Fruit fly (Drosophila melanogaster) whole organism, embryonic: ENCODE measurements around the gene slp1.

Experiments used
- Atf-2 ChIP-seq: fragments of 200-800 bp; sonication (Bioruptor generic); optimal IDR thresholded peaks from 2 replicates; lab custom pipeline; 2016; ENCODE audit warnings: missing biosample characterization, missing genetic modification characterization
- Atf6 ChIP-seq: fragments of 200-800 bp; sonication (Bioruptor generic); IDR thresholded peaks from 2 replicates; pipeline ENCODE4 v1.3.6; 2022; ENCODE audit warnings: missing biosample characterization, missing genetic modification characterization
- Blimp-1 ChIP-seq: fragments of 200-800 bp; sonication (Bioruptor generic); optimal IDR thresholded peaks from 3 replicates; lab custom pipeline; 2018; ENCODE audit warnings: missing biosample characterization, missing genetic modification characterization, mild to moderate bottlenecking, moderate library complexity, missing genetic modification reagents
- CG1024 ChIP-seq: fragments of 200-800 bp; sonication (Bioruptor generic); IDR thresholded peaks from 2 replicates; pipeline ENCODE4 v1.3.6; 2022; ENCODE audit warnings: missing biosample characterization, missing genetic modification characterization
- CG10462 ChIP-seq: fragments of 200-800 bp; sonication (Bioruptor generic); optimal IDR thresholded peaks from 2 replicates; lab custom pipeline; 2016; ENCODE audit warnings: missing biosample characterization, missing genetic modification characterization
- CG10565 ChIP-seq: fragments of 200-800 bp; sonication (Bioruptor generic); optimal IDR thresholded peaks from 3 replicates; lab custom pipeline; 2016; ENCODE audit warnings: missing biosample characterization, mild to moderate bottlenecking, missing genetic modification characterization
- CG12155 ChIP-seq: fragments of 200-800 bp; sonication (Bioruptor generic); optimal IDR thresholded peaks from 3 replicates; lab custom pipeline; 2016; ENCODE audit warnings: missing biosample characterization, missing genetic modification characterization
- CG14014 ChIP-seq: fragments of 200-800 bp; sonication (Bioruptor generic); IDR thresholded peaks from 2 replicates; pipeline ENCODE4 v1.3.6; 2022; ENCODE audit warnings: missing biosample characterization, missing genetic modification characterization
- CG15073 ChIP-seq: fragments of 200-800 bp; sonication (Bioruptor generic); optimal IDR thresholded peaks from 2 replicates; lab custom pipeline; 2016; ENCODE audit warnings: missing biosample characterization, missing genetic modification characterization
- CG16863 ChIP-seq: fragments of 200-800 bp; sonication (Bioruptor generic); optimal IDR thresholded peaks from 3 replicates; lab custom pipeline; 2016; ENCODE audit warnings: missing biosample characterization, missing genetic modification characterization
- CG17186 ChIP-seq: fragments of 200-800 bp; sonication (Bioruptor generic); optimal IDR thresholded peaks from 3 replicates; lab custom pipeline; 2017; ENCODE audit warnings: missing biosample characterization, missing genetic modification reagents, missing genetic modification characterization
- CG18262 ChIP-seq: fragments of 200-800 bp; optimal IDR thresholded peaks from 3 replicates; lab custom pipeline; 2019; ENCODE audit warnings: missing biosample characterization, mild to moderate bottlenecking, missing genetic modification characterization, moderate library complexity
- CG18764 ChIP-seq: fragments of 200-800 bp; sonication (Bioruptor generic); optimal IDR thresholded peaks from 3 replicates; lab custom pipeline; 2016; ENCODE audit warnings: missing biosample characterization, missing genetic modification characterization
- CG3407 ChIP-seq: fragments of 200-800 bp; sonication (Bioruptor generic); optimal IDR thresholded peaks from 2 replicates; lab custom pipeline; 2018; ENCODE audit warnings: missing biosample characterization, mild to moderate bottlenecking, missing genetic modification characterization
- CG4854 ChIP-seq: fragments of 200-800 bp; sonication (Bioruptor generic); optimal IDR thresholded peaks from 2 replicates; lab custom pipeline; 2016; ENCODE audit warnings: missing biosample characterization, missing genetic modification characterization, inconsistent platforms
- CG5245 ChIP-seq: fragments of 200-800 bp; sonication (Bioruptor generic); optimal IDR thresholded peaks from 3 replicates; lab custom pipeline; 2016; ENCODE audit warnings: missing biosample characterization, missing genetic modification characterization
- CG6791 ChIP-seq: fragments of 200-800 bp; sonication (Bioruptor generic); IDR thresholded peaks from 3 replicates; pipeline ENCODE4 v1.3.6; 2022; ENCODE audit warnings: missing biosample characterization, missing genetic modification characterization; ENCODE audit not compliant: partially characterized antibody
- CG6813 ChIP-seq: fragments of 200-800 bp; sonication (Bioruptor generic); optimal IDR thresholded peaks from 2 replicates; lab custom pipeline; 2017; ENCODE audit warnings: missing biosample characterization, missing genetic modification characterization, mild to moderate bottlenecking, moderate library complexity, missing genetic modification reagents
- CG8281 ChIP-seq: fragments of 200-800 bp; sonication (Bioruptor generic); optimal IDR thresholded peaks from 2 replicates; lab custom pipeline; 2018; ENCODE audit warnings: missing biosample characterization, mild to moderate bottlenecking, missing genetic modification characterization, moderate library complexity
- CG8290 ChIP-seq, 3 experiments: fragments of 200-800 bp; sonication (Bioruptor generic); optimal IDR thresholded peaks; 2 replicates each; lab custom pipeline; 2016 to 2019; ENCODE audit warnings: missing biosample characterization in 3 of 3, missing genetic modification characterization in 3 of 3, mild to moderate bottlenecking in 2 of 3, moderate library complexity in 1 of 3
- CG9727 ChIP-seq: fragments of 200-800 bp; sonication (Bioruptor generic); optimal IDR thresholded peaks from 3 replicates; lab custom pipeline; 2017; ENCODE audit warnings: missing biosample characterization, mild to moderate bottlenecking, missing genetic modification characterization
- Camta ChIP-seq: fragments of 200-800 bp; sonication (Bioruptor generic); optimal IDR thresholded peaks from 2 replicates; lab custom pipeline; 2016; ENCODE audit warnings: missing biosample characterization, missing genetic modification characterization
- Chrac-16 ChIP-seq: fragments of 200-800 bp; sonication (Bioruptor generic); optimal IDR thresholded peaks from 3 replicates; lab custom pipeline; 2016; ENCODE audit warnings: missing biosample characterization, missing genetic modification characterization
- D19A ChIP-seq: fragments of 200-800 bp; optimal IDR thresholded peaks from 3 replicates; lab custom pipeline; 2019; ENCODE audit warnings: missing biosample characterization, mild to moderate bottlenecking, missing genetic modification characterization, moderate library complexity
- E2f2 ChIP-seq: fragments of 200-800 bp; sonication (Bioruptor generic); IDR thresholded peaks from 2 replicates; pipeline ENCODE4 v1.3.6; 2022; ENCODE audit warnings: missing biosample characterization, missing genetic modification characterization
- Fer3 ChIP-seq: fragments of 200-800 bp; sonication (Bioruptor generic); optimal IDR thresholded peaks from 2 replicates; lab custom pipeline; 2018; ENCODE audit warnings: missing biosample characterization, mild to moderate bottlenecking, missing genetic modification characterization, moderate library complexity
- Hmx ChIP-seq: fragments of 200-800 bp; sonication (Bioruptor generic); optimal IDR thresholded peaks from 2 replicates; lab custom pipeline; 2016; ENCODE audit warnings: missing biosample characterization, missing genetic modification characterization
- Hr51 ChIP-seq, 2 experiments: fragments of 200-800 bp; sonication (Bioruptor generic); optimal IDR thresholded peaks; 2 replicates in 1 of 2; 3 replicates in 1 of 2; lab custom pipeline; 2016 to 2018; ENCODE audit warnings: missing biosample characterization in 2 of 2, missing genetic modification characterization in 2 of 2, mild to moderate bottlenecking in 1 of 2, moderate library complexity in 1 of 2
- Kr ChIP-seq: fragments of 200-800 bp; sonication (Bioruptor generic); optimal IDR thresholded peaks from 2 replicates; lab custom pipeline; 2017; ENCODE audit warnings: missing biosample characterization, mild to moderate bottlenecking, missing genetic modification characterization
- Oli ChIP-seq: fragments of 200-800 bp; sonication (Bioruptor generic); optimal IDR thresholded peaks from 2 replicates; lab custom pipeline; 2018; ENCODE audit warnings: missing biosample characterization, mild to moderate bottlenecking, missing genetic modification characterization, moderate library complexity
- Optix ChIP-seq: fragments of 200-800 bp; sonication (Bioruptor generic); IDR thresholded peaks from 3 replicates; pipeline ENCODE4 v1.3.6; 2022; ENCODE audit warnings: missing biosample characterization, missing genetic modification characterization
- Pdp1 ChIP-seq, 2 experiments: fragments of 200-800 bp; sonication (Bioruptor generic); optimal IDR thresholded peaks; 3 replicates each; lab custom pipeline; 2016; ENCODE audit warnings: missing biosample characterization in 2 of 2, missing genetic modification characterization in 2 of 2, mild to moderate bottlenecking in 1 of 2, moderate library complexity in 1 of 2
- ac ChIP-seq: fragments of 200-800 bp; sonication (Bioruptor generic); optimal IDR thresholded peaks from 3 replicates; lab custom pipeline; 2017; ENCODE audit warnings: missing biosample characterization, mild to moderate bottlenecking, missing genetic modification characterization
- bbx ChIP-seq: fragments of 200-800 bp; sonication (Bioruptor generic); IDR thresholded peaks from 2 replicates; pipeline ENCODE4 v1.3.6; 2022; ENCODE audit warnings: missing biosample characterization, missing genetic modification characterization; ENCODE audit not compliant: partially characterized antibody
- corto ChIP-seq: fragments of 200-800 bp; sonication (Bioruptor generic); optimal IDR thresholded peaks from 2 replicates; lab custom pipeline; 2016; ENCODE audit warnings: missing biosample characterization, mild to moderate bottlenecking, missing genetic modification characterization, moderate library complexity
- dysf ChIP-seq: fragments of 200-800 bp; sonication (Bioruptor generic); IDR thresholded peaks from 3 replicates; pipeline ENCODE4 v1.3.6; 2022; ENCODE audit warnings: missing biosample characterization, missing genetic modification characterization
- ewg ChIP-seq: fragments of 200-800 bp; sonication (Bioruptor generic); optimal IDR thresholded peaks from 3 replicates; lab custom pipeline; 2017; ENCODE audit warnings: mild to moderate bottlenecking, missing biosample characterization, missing genetic modification reagents, missing genetic modification characterization
- fd102C ChIP-seq: fragments of 200-800 bp; sonication (Bioruptor generic); optimal IDR thresholded peaks from 2 replicates; lab custom pipeline; 2018; ENCODE audit warnings: missing biosample characterization, mild to moderate bottlenecking, missing genetic modification characterization, moderate library complexity
- fu2 ChIP-seq: fragments of 200-800 bp; sonication (Bioruptor generic); optimal IDR thresholded peaks from 2 replicates; lab custom pipeline; 2016; ENCODE audit warnings: missing biosample characterization, missing genetic modification characterization
- h ChIP-seq: fragments of >200 bp; optimal IDR thresholded peaks from 2 replicates; lab custom pipeline; 2017
- hkb ChIP-seq, 2 experiments: fragments of 200-800 bp in 1 of 2; fragments of >200 bp in 1 of 2; sonication (Bioruptor generic) in 1 of 2; IDR thresholded peaks in 1 of 2; optimal IDR thresholded peaks in 1 of 2; 2 replicates each; pipeline versions ENCODE4 v1.3.6 to Lab custom; 2017 to 2022; ENCODE audit warnings: missing biosample characterization in 1 of 2, missing genetic modification characterization in 1 of 2
- kah ChIP-seq: fragments of 200-800 bp; sonication (Bioruptor generic); optimal IDR thresholded peaks from 2 replicates; lab custom pipeline; 2018; ENCODE audit warnings: missing biosample characterization, mild to moderate bottlenecking, missing genetic modification characterization
- scrt ChIP-seq: fragments of 200-800 bp; sonication (Bioruptor generic); optimal IDR thresholded peaks from 2 replicates; lab custom pipeline; 2018; ENCODE audit warnings: missing biosample characterization, mild to moderate bottlenecking, missing genetic modification characterization, moderate library complexity
- sd ChIP-seq: fragments of 200-800 bp; sonication (Bioruptor generic); optimal IDR thresholded peaks from 3 replicates; lab custom pipeline; 2018; ENCODE audit warnings: missing biosample characterization, mild to moderate bottlenecking, missing genetic modification characterization, moderate library complexity
- sim ChIP-seq: fragments of 200-800 bp; sonication (Bioruptor generic); IDR thresholded peaks from 2 replicates; pipeline ENCODE4 v1.3.6; 2022; ENCODE audit warnings: missing biosample characterization, missing genetic modification characterization
- trh ChIP-seq: fragments of 200-800 bp; sonication (Bioruptor generic); optimal IDR thresholded peaks from 2 replicates; lab custom pipeline; 2016; ENCODE audit warnings: missing biosample characterization, missing genetic modification characterization
- wor ChIP-seq: fragments of 200-800 bp; sonication (Bioruptor generic); IDR thresholded peaks from 2 replicates; pipeline ENCODE4 v1.3.6; 2022; ENCODE audit warnings: missing biosample characterization, missing genetic modification characterization
- zf30C ChIP-seq: fragments of 200-800 bp; sonication (Bioruptor generic); optimal IDR thresholded peaks from 3 replicates; lab custom pipeline; 2018; ENCODE audit warnings: missing biosample characterization, mild to moderate bottlenecking, missing genetic modification characterization

The slp1 gene

DNA sequence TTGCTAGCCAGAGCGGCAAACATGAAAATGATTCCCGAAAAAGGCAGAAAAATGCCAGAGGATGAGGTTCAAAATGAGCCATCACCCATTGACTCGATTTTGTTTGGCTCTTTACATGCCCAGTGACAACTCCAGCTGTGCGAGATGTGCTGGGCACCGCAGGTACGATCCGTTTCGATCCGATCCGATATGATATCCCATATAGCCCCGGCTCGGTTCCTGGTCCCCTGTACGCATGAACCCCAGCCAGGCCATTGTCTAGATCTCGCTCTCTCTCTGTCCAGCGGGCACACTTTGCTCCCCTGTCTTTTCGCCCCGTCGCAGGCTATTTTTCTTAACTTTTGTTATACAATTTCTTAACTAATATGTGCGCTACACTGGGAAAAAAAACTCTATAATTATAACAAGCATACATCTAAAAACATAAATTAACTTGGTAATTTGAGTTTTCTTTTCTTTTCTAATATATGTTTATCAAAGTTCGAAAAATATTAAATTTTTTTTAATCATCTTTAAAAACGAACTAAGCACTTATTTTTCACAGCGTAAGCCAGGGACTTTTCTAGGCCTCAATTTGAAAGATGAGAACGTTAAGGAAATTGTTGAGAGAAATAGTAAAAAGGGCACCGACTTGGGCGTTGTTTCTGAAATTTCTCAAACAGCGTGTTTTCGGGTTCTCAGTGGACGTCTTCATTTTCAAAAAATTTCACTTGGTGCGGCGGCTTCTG lies 2.1 kb downstream of the slp1 start (continued):
- TF ChIP-seq sim (peak; percentile 70), sd (tag; lab: Kevin White, UChicago) (no peak), CG1024 (GFP tag; lab: Robert Waterston, UW) (peak; percentile 53; the same call in 1 of the 2 replicates), CG5245 (GFP tag; lab: Kevin White, UChicago) (peak; percentile 57), Kr (peak; percentile 79), trh (peak; percentile 21), wor (GFP tag; lab: Robert Waterston, UW) (no peak), scrt (GFP tag; lab: Kevin White, UChicago) (no peak), CG15073 (GFP tag; lab: Kevin White, UChicago) (peak; percentile 21), h (lab: Kevin White, UChicago) (no peak), CG6813 (GFP tag; lab: Kevin White, UChicago) (peak; percentile 60), CG8290 (GFP tag; optimal IDR thresholded peaks at IDR 0.05; lab: Kevin White, UChicago) (peak; percentile 60), CG8290 (tag; optimal IDR thresholded peaks at IDR 0.05; lab: Kevin White, UChicago) (peak in 1 of 2 experiments; percentile 61), CG18764 (GFP tag; lab: Kevin White, UChicago) (peak; percentile 58), dysf (GFP tag; lab: Robert Waterston, UW) (no peak), Pdp1 (GFP tag; optimal IDR thresholded peaks at IDR 0.05; lab: Kevin White, UChicago) (peak in 1 of 2 experiments; percentile 35), Atf6 (no peak), Blimp-1 (GFP tag; lab: Kevin White, UChicago) (peak; percentile 62), Optix (GFP tag; lab: Robert Waterston, UW) (no peak), Chrac-16 (peak; percentile 78), E2f2 (GFP tag; lab: Robert Waterston, UW) (peak; percentile 29; the same call in 1 of the 2 replicates), Oli (tag; lab: Kevin White, UChicago) (peak; percentile 69), CG4854 (GFP tag; lab: Kevin White, UChicago) (peak; percentile 14), CG10565 (GFP tag; lab: Kevin White, UChicago) (no peak), Atf-2 (GFP tag; lab: Kevin White, UChicago) (peak; percentile 64), CG3407 (GFP tag; lab: Kevin White, UChicago) (peak; percentile 85), D19A (tag; lab: Kevin White, UChicago) (peak; percentile 87), bbx (GFP tag; lab: Robert Waterston, UW) (no peak), CG18262 (tag; lab: Kevin White, UChicago) (peak; percentile 97), kah (GFP tag; lab: Kevin White, UChicago) (no peak), CG6791 (GFP tag; lab: Robert Waterston, UW) (no peak), Hr51 (GFP tag; optimal IDR thresholded peaks at IDR 0.05; lab: Kevin White, UChicago) (peak in 1 of 2 experiments; percentile 38), hkb (optimal IDR thresholded peaks at IDR 0.05; lab: Kevin White, UChicago) (no peak), hkb (GFP tag; IDR thresholded peaks at IDR 0.05; lab: Robert Waterston, UW) (peak; percentile 40; the same call in 1 of the 2 replicates), fu2 (no peak), CG16863 (peak; percentile 46), fd102C (GFP tag; lab: Kevin White, UChicago) (peak; percentile 93), CG10462 (GFP tag; lab: Kevin White, UChicago) (peak; percentile 58), CG12155 (GFP tag; lab: Kevin White, UChicago) (peak; percentile 50), ac (GFP tag; lab: Kevin White, UChicago) (peak; percentile 91), CG8281 (tag; lab: Kevin White, UChicago) (peak; percentile 17), ewg (GFP tag; lab: Kevin White, UChicago) (peak; percentile 38), Hmx (GFP tag; lab: Kevin White, UChicago) (no peak), Camta (GFP tag; lab: Kevin White, UChicago) (peak; percentile 67), CG14014 (GFP tag; lab: Robert Waterston, UW) (no peak), CG17186 (GFP tag; lab: Kevin White, UChicago) (no peak), corto (GFP tag; lab: Kevin White, UChicago) (no peak), CG9727 (peak; percentile 98), Fer3 (tag; lab: Kevin White, UChicago) (no peak), zf30C (peak; percentile 98)
